Worm (Caenorhabditis elegans) whole organism, late embryonic: ENCODE data around the gene ZK512.2.

ENCODE experiments used
- K09A11.1 ChIP-seq: sonication (generic microtip); optimal IDR thresholded peaks from 2 replicates; lab custom pipeline; 2017; ENCODE audit warnings: antibody characterized with exemption, mild to moderate bottlenecking, missing genetic modification characterization, missing compliant biosample characterization; ENCODE audit not compliant: insufficient read depth
- Y22D7AL.16 ChIP-seq: sonication (generic microtip); optimal IDR thresholded peaks from 2 replicates; lab custom pipeline; 2016; ENCODE audit warnings: missing genetic modification characterization, missing compliant biosample characterization
- ama-1 ChIP-seq: fragments of 150-350 bp; optimal IDR thresholded peaks from 2 replicates; lab custom pipeline; 2014
- dmd-4 ChIP-seq: sonication (generic microtip); optimal IDR thresholded peaks from 2 replicates; lab custom pipeline; 2016; ENCODE audit warnings: borderline replicate concordance, missing genetic modification characterization, missing compliant biosample characterization
- elt-4 ChIP-seq: sonication (generic microtip); optimal IDR thresholded peaks from 2 replicates; lab custom pipeline; 2016; ENCODE audit warnings: missing genetic modification characterization, missing compliant biosample characterization
- eyg-1 ChIP-seq: sonication (generic microtip); optimal IDR thresholded peaks from 2 replicates; lab custom pipeline; 2016; ENCODE audit warnings: missing genotype, missing genetic modification characterization, missing compliant biosample characterization
- gmeb-2 ChIP-seq: sonication (generic microtip); optimal IDR thresholded peaks from 2 replicates; lab custom pipeline; 2016; ENCODE audit warnings: missing genetic modification characterization, inconsistent platforms, missing compliant biosample characterization
- hlh-15 ChIP-seq: sonication (generic microtip); optimal IDR thresholded peaks from 2 replicates; lab custom pipeline; 2016; ENCODE audit warnings: missing genetic modification characterization, missing compliant biosample characterization
- nhr-232 ChIP-seq: sonication (generic microtip); optimal IDR thresholded peaks from 2 replicates; lab custom pipeline; 2016; ENCODE audit warnings: missing genetic modification characterization, missing compliant biosample characterization
- odd-2 ChIP-seq: sonication (generic microtip); optimal IDR thresholded peaks from 2 replicates; lab custom pipeline; 2017; ENCODE audit warnings: antibody characterized with exemption, mild to moderate bottlenecking, missing genetic modification characterization, missing compliant biosample characterization
- pqm-1 ChIP-seq: sonication (generic microtip); optimal IDR thresholded peaks from 2 replicates; lab custom pipeline; 2016; ENCODE audit warnings: missing genetic modification characterization, missing compliant biosample characterization
- tbx-2 ChIP-seq: sonication (generic microtip); optimal IDR thresholded peaks from 2 replicates; lab custom pipeline; 2016; ENCODE audit warnings: missing genetic modification characterization, missing compliant biosample characterization
- unc-42 ChIP-seq: sonication (generic microtip); optimal IDR thresholded peaks from 2 replicates; lab custom pipeline; 2016; ENCODE audit warnings: missing genotype, missing genetic modification characterization, missing compliant biosample characterization

The ZK512.2 gene

DNA sequence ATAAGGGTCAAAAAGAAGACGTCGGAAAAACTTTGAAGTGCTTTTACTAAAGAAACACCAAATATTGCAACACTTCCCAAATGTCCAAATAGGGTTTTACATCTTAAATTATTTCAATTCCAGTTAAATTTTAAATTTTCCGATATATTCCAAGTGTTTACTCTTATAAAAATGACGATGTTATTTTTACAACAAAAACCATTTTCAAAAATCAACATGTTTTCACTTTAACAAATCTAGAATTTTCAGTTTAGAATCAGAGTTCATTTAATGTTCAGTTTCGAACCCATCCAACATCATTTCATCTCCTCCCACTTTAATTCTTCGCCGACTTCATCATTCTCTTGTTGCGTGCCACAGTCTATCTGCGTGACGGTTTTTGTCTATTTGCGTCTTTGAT lies 41.0 kb downstream of the ZK512.2 start, which contains the start of gene dos-1:
Gene dos-1, plus strand, starts transcription at position 301 of the 400 bp plus-strand sequence.
- TF ChIP-seq Y22D7AL.16 (no peak), elt-4 (tag; lab: Kevin White, UChicago) (no peak), ama-1 (lab: Kevin White, UChicago) (no peak), eyg-1 (no peak), pqm-1 (no peak)

DNA sequence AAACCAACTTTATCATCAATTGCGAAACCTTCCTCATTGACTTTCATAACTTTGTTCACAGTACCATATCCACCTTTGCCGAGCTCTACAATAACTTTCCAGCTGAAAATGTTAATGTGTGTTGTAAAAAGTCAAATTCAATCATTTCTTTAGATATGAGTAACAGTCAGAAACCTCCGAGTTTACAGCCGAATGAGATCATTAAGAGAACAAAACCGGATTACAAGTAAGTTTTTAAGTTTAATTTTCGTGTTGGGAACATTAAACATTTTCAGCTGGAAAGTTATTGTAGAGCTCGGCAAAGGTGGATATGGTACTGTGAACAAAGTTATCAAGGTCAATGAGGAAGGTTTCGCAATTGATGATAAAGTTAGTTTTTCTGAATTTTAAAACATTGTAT lies 43.4 kb downstream of the ZK512.2 start, which contains the start of gene ZK507.1:
Gene ZK507.1, minus strand, starts transcription at position 101 of the 400 bp plus-strand sequence.
- no peak for TF ChIP-seq odd-2 (tag; lab: Kevin White, UChicago)
- TF ChIP-seq hlh-15 (tag; lab: Kevin White, UChicago): no peak
- TF ChIP-seq unc-42 (tag; lab: Kevin White, UChicago): no peak
- no peak for TF ChIP-seq dmd-4
- no peak for TF ChIP-seq gmeb-2 (tag; lab: Kevin White, UChicago)
- no peak for TF ChIP-seq K09A11.1 (tag; lab: Kevin White, UChicago)
- TF ChIP-seq nhr-232: no peak
- no peak for TF ChIP-seq tbx-2
